Worm (Caenorhabditis elegans) whole organism, late embryonic: ENCODE measurements around the gene fbxc-45.

Source experiments
- C38D4.7 ChIP-seq: fragments of 200-800 bp; sonication (Bioruptor generic); optimal IDR thresholded peaks from 2 replicates; lab custom pipeline; 2018; ENCODE audit warnings: mild to moderate bottlenecking, missing genetic modification characterization, moderate library complexity, missing compliant biosample characterization
- Y22D7AL.16 ChIP-seq: sonication (generic microtip); optimal IDR thresholded peaks from 2 replicates; lab custom pipeline; 2016; ENCODE audit warnings: missing genetic modification characterization, missing compliant biosample characterization
- ahr-1 ChIP-seq: sonication (generic microtip); optimal IDR thresholded peaks from 2 replicates; lab custom pipeline; 2016; ENCODE audit warnings: missing genetic modification characterization, missing compliant biosample characterization
- ama-1 ChIP-seq: fragments of 150-350 bp; optimal IDR thresholded peaks from 2 replicates; lab custom pipeline; 2014
- ceh-24 ChIP-seq: sonication (generic microtip); optimal IDR thresholded peaks from 2 replicates; lab custom pipeline; 2016; ENCODE audit warnings: mild to moderate bottlenecking, missing genetic modification characterization, missing compliant biosample characterization
- ceh-9 ChIP-seq: sonication (generic microtip); optimal IDR thresholded peaks from 2 replicates; lab custom pipeline; 2016; ENCODE audit warnings: mild to moderate bottlenecking, missing genetic modification characterization, inconsistent platforms, missing compliant biosample characterization
- fax-1 ChIP-seq: sonication (generic microtip); optimal IDR thresholded peaks from 2 replicates; lab custom pipeline; 2016; ENCODE audit warnings: missing genotype, missing genetic modification characterization, missing compliant biosample characterization
- fkh-10 ChIP-seq: fragments of 150-350 bp; optimal IDR thresholded peaks from 2 replicates; lab custom pipeline; 2014; ENCODE audit warnings: missing biosample characterization, missing genetic modification reagents, missing genetic modification characterization
- nfya-1 ChIP-seq: sonication (generic microtip); optimal IDR thresholded peaks from 2 replicates; lab custom pipeline; 2017; ENCODE audit warnings: missing genetic modification characterization, mild to moderate bottlenecking, missing compliant biosample characterization, antibody characterized with exemption, moderate library complexity
- npax-4 ChIP-seq: sonication (generic microtip); optimal IDR thresholded peaks from 2 replicates; lab custom pipeline; 2016; ENCODE audit warnings: missing genetic modification characterization, missing compliant biosample characterization
- rnt-1 ChIP-seq: sonication (generic microtip); optimal IDR thresholded peaks from 2 replicates; lab custom pipeline; 2016; ENCODE audit warnings: missing genetic modification characterization, missing compliant biosample characterization
- sox-2 ChIP-seq: fragments of 200-800 bp; sonication (Bioruptor generic); IDR thresholded peaks from 2 replicates; pipeline ENCODE4 v1.3.6; 2022; ENCODE audit warnings: missing genetic modification reagents, missing genetic modification characterization, missing compliant biosample characterization
- tbx-2 ChIP-seq: sonication (generic microtip); optimal IDR thresholded peaks from 2 replicates; lab custom pipeline; 2016; ENCODE audit warnings: missing genetic modification characterization, missing compliant biosample characterization
- unc-86 ChIP-seq: sonication (generic microtip); optimal IDR thresholded peaks from 2 replicates; lab custom pipeline; 2016; ENCODE audit warnings: missing genetic modification characterization, missing compliant biosample characterization

DNA sequence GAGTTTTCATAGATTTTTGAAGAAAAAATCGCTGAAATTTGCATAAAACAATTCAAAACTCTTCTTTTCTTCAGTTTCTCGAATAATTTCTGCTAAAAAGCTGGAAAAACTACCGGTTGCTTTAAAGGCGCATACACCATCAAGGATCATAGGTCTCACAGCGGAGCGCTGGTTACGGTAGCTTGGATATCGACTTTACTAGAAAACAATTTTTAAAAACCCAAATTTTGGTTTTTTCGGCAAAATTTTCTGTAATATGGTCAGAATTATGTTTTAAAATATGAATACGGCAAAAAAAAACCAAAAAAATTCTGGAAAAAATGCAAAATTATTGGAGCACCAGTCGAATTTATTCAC is 28.6 kb downstream of the fbxc-45 start:
- TF ChIP-seq rnt-1 (tag; lab: Kevin White, UChicago) (no peak), unc-86 (tag; lab: Kevin White, UChicago) (no peak), fkh-10 (GFP tag; lab: Kevin White, UChicago) (no peak), fax-1 (tag; lab: Kevin White, UChicago) (no peak), ahr-1 (no peak), C38D4.7 (GFP tag; lab: Kevin White, UChicago) (no peak), npax-4 (tag; lab: Kevin White, UChicago) (no peak), nfya-1 (tag; lab: Kevin White, UChicago) (no peak), ceh-24 (tag; lab: Kevin White, UChicago) (no peak), sox-2 (GFP tag; lab: Robert Waterston, UW) (no peak), Y22D7AL.16 (tag; lab: Kevin White, UChicago) (no peak), ama-1 (lab: Kevin White, UChicago) (no peak), tbx-2 (tag; lab: Kevin White, UChicago) (no peak), ceh-9 (no peak)
